Fruit fly (Drosophila melanogaster) whole organism, embryonic: ENCODE results near the gene CG11703.

Experiments used
- B-H2 ChIP-seq: fragments of 200-800 bp; sonication (Bioruptor generic); optimal IDR thresholded peaks from 2 replicates; lab custom pipeline; 2018; ENCODE audit warnings: missing biosample characterization, mild to moderate bottlenecking, missing genetic modification characterization
- CG1832 ChIP-seq: fragments of 200-800 bp; sonication (Bioruptor generic); optimal IDR thresholded peaks from 2 replicates; lab custom pipeline; 2017; ENCODE audit warnings: missing biosample characterization, mild to moderate bottlenecking, missing genetic modification characterization, inconsistent platforms
- CG18599 ChIP-seq: fragments of 200-800 bp; sonication (Bioruptor generic); optimal IDR thresholded peaks from 3 replicates; lab custom pipeline; 2017; ENCODE audit warnings: missing biosample characterization, missing genetic modification characterization, mild to moderate bottlenecking, moderate library complexity, missing genetic modification reagents
- CG2202 ChIP-seq: fragments of 200-800 bp; sonication (Bioruptor generic); optimal IDR thresholded peaks from 2 replicates; lab custom pipeline; 2018; ENCODE audit warnings: missing biosample characterization, mild to moderate bottlenecking, missing genetic modification characterization
- CG34224 ChIP-seq: fragments of 200-800 bp; sonication (Bioruptor generic); IDR thresholded peaks from 3 replicates; pipeline ENCODE4 v1.3.6; 2022; ENCODE audit warnings: missing biosample characterization, missing genetic modification characterization; ENCODE audit not compliant: partially characterized antibody
- CG7839 ChIP-seq: fragments of 200-800 bp; sonication (Bioruptor generic); optimal IDR thresholded peaks from 3 replicates; lab custom pipeline; 2018; ENCODE audit warnings: missing biosample characterization, mild to moderate bottlenecking, missing genetic modification characterization, moderate library complexity
- HmgZ ChIP-seq: fragments of 200-800 bp; sonication (Bioruptor generic); optimal IDR thresholded peaks from 2 replicates; lab custom pipeline; 2018; ENCODE audit warnings: missing biosample characterization, mild to moderate bottlenecking, missing genetic modification characterization
- Hsf ChIP-seq: fragments of 200-800 bp; sonication (Bioruptor generic); optimal IDR thresholded peaks from 3 replicates; lab custom pipeline; 2016; ENCODE audit warnings: missing biosample characterization, missing genetic modification characterization
- Stat92E ChIP-seq, 3 experiments: fragments of >200 bp in 2 of 3; fragments of 200-800 bp in 1 of 3; sonication (Bioruptor generic) in 1 of 3; optimal IDR thresholded peaks; 2 replicates each; lab custom pipeline; 2017 to 2019; ENCODE audit warnings: missing biosample characterization in 3 of 3, missing genetic modification characterization in 3 of 3, mild to moderate bottlenecking in 1 of 3, moderate library complexity in 1 of 3
- gce ChIP-seq: fragments of 200-800 bp; sonication (Bioruptor generic); IDR thresholded peaks from 3 replicates; pipeline ENCODE4 v1.3.6; 2022; ENCODE audit warnings: missing biosample characterization, missing genetic modification characterization
- lola ChIP-seq, 3 experiments: fragments of >200 bp in 2 of 3; fragments of 200-800 bp in 1 of 3; sonication (Bioruptor generic) in 1 of 3; optimal IDR thresholded peaks; 2 replicates each; lab custom pipeline; 2017 to 2019; ENCODE audit warnings: missing biosample characterization in 3 of 3, missing genetic modification characterization in 3 of 3, mild to moderate bottlenecking in 1 of 3, moderate library complexity in 1 of 3

- TF ChIP-seq lola (GFP tag; optimal IDR thresholded peaks at IDR 0.05; lab: Kevin White, UChicago) (no peak), CG18599 (GFP tag; lab: Kevin White, UChicago) (peak; percentile 53), CG7839 (peak; percentile 59), Stat92E (GFP tag; optimal IDR thresholded peaks at IDR 0.05; lab: Kevin White, UChicago) (peak in 1 of 3 experiments; percentile 22), CG1832 (GFP tag; lab: Kevin White, UChicago) (no peak), HmgZ (peak; percentile 50), Hsf (peak; percentile 47), CG2202 (tag; lab: Kevin White, UChicago) (no peak), CG34224 (peak; percentile 82), gce (GFP tag; lab: Robert Waterston, UW) (no peak), B-H2 (peak; percentile 59)
Observed at dm6 chr3R:19180263-19180893, 47.6 kb downstream of the CG11703 start, which contains the start of the genes CG5555 and myd.
